Fruit fly (Drosophila melanogaster): ENCODE measurements around the gene Taf13.

The Taf13 gene

DNA sequence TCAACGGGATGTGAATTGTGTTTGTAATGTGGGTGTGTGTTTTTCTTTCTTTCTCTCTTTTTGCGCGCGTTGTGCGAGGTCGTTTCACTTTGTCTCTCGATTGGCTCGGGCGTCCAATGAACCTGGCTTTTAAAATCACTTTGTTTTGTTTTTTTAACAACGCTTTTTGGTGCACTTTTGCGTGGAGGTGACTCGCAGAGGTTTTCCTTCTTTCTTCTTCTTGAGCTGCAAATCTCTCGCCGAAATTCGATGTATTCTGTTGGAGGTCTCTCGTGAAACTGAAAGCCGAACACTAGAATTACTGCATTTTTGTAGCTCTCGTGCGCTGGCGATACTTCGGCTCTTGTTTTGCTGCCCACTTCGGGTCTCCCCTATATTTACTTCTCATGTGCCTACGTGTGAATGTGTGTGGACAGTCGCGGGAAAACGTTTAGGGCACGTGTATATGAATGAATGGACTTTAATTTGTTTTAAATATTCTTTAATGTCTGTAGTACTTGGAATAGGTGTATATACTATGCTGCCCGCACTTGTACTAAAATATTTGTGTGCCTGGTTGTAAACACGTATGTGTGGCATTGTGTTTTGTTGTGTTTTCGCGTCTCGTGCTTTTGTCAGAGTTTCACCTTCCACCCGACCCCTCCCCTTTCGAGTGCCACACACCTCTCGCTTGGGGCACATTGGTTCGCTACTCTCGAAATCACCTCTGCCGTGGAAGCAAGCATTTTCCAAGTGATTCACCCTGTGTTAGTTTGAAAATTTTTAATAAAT lies 8.7 kb downstream of the Taf13 start, which contains the start of gene fok (continued):
- peak; percentile 92 for TF ChIP-seq YL-1 (GFP tag; optimal IDR thresholded peaks at IDR 0.05)
- no peak for TF ChIP-seq Hr39 (optimal IDR thresholded peaks at IDR 0.05)
- peak; percentile 96 for TF ChIP-seq run (tag; optimal IDR thresholded peaks at IDR 0.05)
- TF ChIP-seq CG5245 (GFP tag; optimal IDR thresholded peaks at IDR 0.05): peak; percentile 90
- TF ChIP-seq gce (GFP tag; IDR thresholded peaks at IDR 0.05): peak; percentile 78
- TF ChIP-seq CG11695 (GFP tag; IDR thresholded peaks at IDR 0.05): peak; percentile 96
- TF ChIP-seq knrl (GFP tag; IDR thresholded peaks at IDR 0.05; ENCODE audit: partially characterized antibody): peak; percentile 33; the same call in 1 of the 3 replicates
- peak; percentile 83 for TF ChIP-seq CG1603 (tag; optimal IDR thresholded peaks at IDR 0.05)
- TF ChIP-seq abd-A (tag; optimal IDR thresholded peaks at IDR 0.05): peak; percentile 97
- TF ChIP-seq vfl (GFP tag; optimal IDR thresholded peaks at IDR 0.05): peak; percentile 93
- peak; percentile 95 for TF ChIP-seq CG7987 (GFP tag; optimal IDR thresholded peaks at IDR 0.05)
- TF ChIP-seq CG13287 (GFP tag; IDR thresholded peaks at IDR 0.05; ENCODE audit: partially characterized antibody): peak; percentile 26; the same call in 1 of the 2 replicates
- peak in 1 of 2 experiments; percentile 96 for TF ChIP-seq Eip74EF (GFP tag; optimal IDR thresholded peaks at IDR 0.05)
- TF ChIP-seq nom (GFP tag; optimal IDR thresholded peaks at IDR 0.05): peak; percentile 96
- peak; percentile 86 for TF ChIP-seq gcm2 (GFP tag; optimal IDR thresholded peaks at IDR 0.05)
- TF ChIP-seq CG4617 (GFP tag; optimal IDR thresholded peaks at IDR 0.05; ENCODE audit: borderline replicate concordance): peak; percentile 79
- peak; percentile 74 for TF ChIP-seq aop (GFP tag; IDR thresholded peaks at IDR 0.05)
- TF ChIP-seq da (GFP tag; optimal IDR thresholded peaks at IDR 0.05): peak; percentile 83
- peak; percentile 88 for TF ChIP-seq CG18764 (GFP tag; optimal IDR thresholded peaks at IDR 0.05)
- TF ChIP-seq CG8924 (tag; optimal IDR thresholded peaks at IDR 0.05): peak; percentile 98
- TF ChIP-seq zen (tag; optimal IDR thresholded peaks at IDR 0.05): peak; percentile 92
- TF ChIP-seq br (optimal IDR thresholded peaks at IDR 0.05): no peak
- peak; percentile 86 for TF ChIP-seq ham (GFP tag; IDR thresholded peaks at IDR 0.05)
- TF ChIP-seq ssp (GFP tag; IDR thresholded peaks at IDR 0.05): peak; percentile 85
- TF ChIP-seq hkb (optimal IDR thresholded peaks at IDR 0.05): no peak
- TF ChIP-seq hkb (GFP tag; IDR thresholded peaks at IDR 0.05): peak; percentile 98
- TF ChIP-seq ATbp (GFP tag; optimal IDR thresholded peaks at IDR 0.05): peak; percentile 97
- TF ChIP-seq CG2712 (tag; optimal IDR thresholded peaks at IDR 0.05): peak; percentile 97
- TF ChIP-seq tx (GFP tag; optimal IDR thresholded peaks at IDR 0.05): peak; percentile 88
- TF ChIP-seq usp (GFP tag; optimal IDR thresholded peaks at IDR 0.05): no peak
- peak; percentile 89 for TF ChIP-seq CG1792 (GFP tag; optimal IDR thresholded peaks at IDR 0.05)
- TF ChIP-seq CG10366 (GFP tag; IDR thresholded peaks at IDR 0.05): peak; percentile 92
- TF ChIP-seq CG13775 (GFP tag; optimal IDR thresholded peaks at IDR 0.05): peak; percentile 95
- TF ChIP-seq fd64A (GFP tag; optimal IDR thresholded peaks at IDR 0.05): peak; percentile 94
- peak; percentile 99 for TF ChIP-seq CG4328 (GFP tag; optimal IDR thresholded peaks at IDR 0.05)
- TF ChIP-seq Vsx1 (GFP tag; optimal IDR thresholded peaks at IDR 0.05): peak; percentile 92
- TF ChIP-seq tgo (GFP tag; IDR thresholded peaks at IDR 0.05): peak; percentile 97
- peak; percentile 95 for TF ChIP-seq Fer2 (tag; optimal IDR thresholded peaks at IDR 0.05)
- TF ChIP-seq cg (GFP tag; optimal IDR thresholded peaks at IDR 0.05): peak; percentile 88
- no peak; the same call in 2 of the 3 replicates for TF ChIP-seq z (GFP tag; IDR thresholded peaks at IDR 0.05)
- peak; percentile 94 for TF ChIP-seq Aef1 (GFP tag; IDR thresholded peaks at IDR 0.05)
- TF ChIP-seq D (optimal IDR thresholded peaks at IDR 0.05): no peak
- TF ChIP-seq D (GFP tag; optimal IDR thresholded peaks at IDR 0.05): peak; percentile 97
- peak; percentile 98 for TF ChIP-seq CG11247 (GFP tag; IDR thresholded peaks at IDR 0.05)
- TF ChIP-seq CrebB (tag; optimal IDR thresholded peaks at IDR 0.05): peak; percentile 96
- TF ChIP-seq gem (tag; optimal IDR thresholded peaks at IDR 0.05): peak; percentile 98
- peak; percentile 91 for TF ChIP-seq sisA (GFP tag; IDR thresholded peaks at IDR 0.05)
- peak; percentile 98 for TF ChIP-seq CG12104 (GFP tag; optimal IDR thresholded peaks at IDR 0.05)
- peak; percentile 86 for TF ChIP-seq slp2 (GFP tag; optimal IDR thresholded peaks at IDR 0.05)
- peak; percentile 73 for TF ChIP-seq sima (GFP tag; optimal IDR thresholded peaks at IDR 0.05)
